Worm (Caenorhabditis elegans): ENCODE measurements around the gene cpg-8.

DNA sequence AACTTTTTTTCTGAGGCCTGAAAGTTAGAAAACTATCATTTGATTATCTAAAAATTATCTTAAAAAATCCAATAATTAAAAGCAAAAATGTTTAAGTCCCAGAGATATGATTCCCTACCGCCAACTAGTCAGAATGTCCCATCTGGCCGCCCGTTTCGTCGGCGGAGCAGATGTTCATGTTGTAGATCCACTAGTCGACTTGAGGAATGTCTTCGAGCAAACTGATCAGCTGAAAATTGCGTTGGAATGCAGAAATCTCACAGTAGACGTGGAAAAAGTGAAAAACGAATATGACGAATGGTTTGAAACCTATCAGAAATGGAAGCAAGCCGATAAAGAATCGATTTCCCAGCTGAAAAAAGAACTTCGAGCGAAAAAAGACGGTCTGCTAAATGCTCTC is 3.0 kb downstream of the cpg-8 start, which contains the start of gene K03B4.1:
- TF ChIP-seq unc-62 (GFP tag; optimal IDR thresholded peaks at IDR 0.05 in 1 of 2) = no peak
- TF ChIP-seq unc-62 (tag; optimal IDR thresholded peaks at IDR 0.05) = no peak
- TF ChIP-seq nhr-77 (tag; optimal IDR thresholded peaks at IDR 0.05) = no peak
- no peak for TF ChIP-seq zip-2 (tag; optimal IDR thresholded peaks at IDR 0.05)
- TF ChIP-seq nhr-6 (tag; optimal IDR thresholded peaks at IDR 0.05) = no peak
- no peak for TF ChIP-seq mdl-1 (tag; optimal IDR thresholded peaks at IDR 0.05)
- no peak for TF ChIP-seq ZK546.5 (tag; optimal IDR thresholded peaks at IDR 0.05)
- no peak for TF ChIP-seq lin-13 (GFP tag; optimal IDR thresholded peaks at IDR 0.05)
- no peak for TF ChIP-seq ztf-7 (tag; optimal IDR thresholded peaks at IDR 0.05)
- TF ChIP-seq daf-12 (tag; optimal IDR thresholded peaks at IDR 0.05) = no peak
- no peak for TF ChIP-seq ztf-11 (tag; optimal IDR thresholded peaks at IDR 0.05)
- no peak for TF ChIP-seq mxl-2 (GFP tag; conservative IDR thresholded peaks at IDR 0.05)
- no peak for TF ChIP-seq nhr-11 (tag; optimal IDR thresholded peaks at IDR 0.05)
- peak; percentile 42 for TF ChIP-seq ama-1 (optimal IDR thresholded peaks at IDR 0.05)

All from whole organism, L4 larva.